Fruit fly (Drosophila melanogaster) Kc167 (cell line): Measurements from ENCODE around the gene Ank.

Experiments used
- Sin3A ChIP-seq: fragments of >200 bp; optimal IDR thresholded peaks from 2 replicates; lab custom pipeline; 2018; ENCODE audit warnings: missing external identifiers
- h ChIP-seq: fragments of >200 bp; optimal IDR thresholded peaks from 3 replicates; lab custom pipeline; 2018; ENCODE audit warnings: missing external identifiers
- insv ChIP-seq: fragments of >200 bp; optimal IDR thresholded peaks from 3 replicates; lab custom pipeline; 2018; ENCODE audit warnings: missing external identifiers
- psq ChIP-seq: fragments of >200 bp; optimal IDR thresholded peaks from 2 replicates; lab custom pipeline; 2017; ENCODE audit warnings: missing external identifiers
- ttk ChIP-seq: sonication (Bioruptor generic); optimal IDR thresholded peaks from 2 replicates; lab custom pipeline; 2017; ENCODE audit warnings: missing external identifiers

DNA sequence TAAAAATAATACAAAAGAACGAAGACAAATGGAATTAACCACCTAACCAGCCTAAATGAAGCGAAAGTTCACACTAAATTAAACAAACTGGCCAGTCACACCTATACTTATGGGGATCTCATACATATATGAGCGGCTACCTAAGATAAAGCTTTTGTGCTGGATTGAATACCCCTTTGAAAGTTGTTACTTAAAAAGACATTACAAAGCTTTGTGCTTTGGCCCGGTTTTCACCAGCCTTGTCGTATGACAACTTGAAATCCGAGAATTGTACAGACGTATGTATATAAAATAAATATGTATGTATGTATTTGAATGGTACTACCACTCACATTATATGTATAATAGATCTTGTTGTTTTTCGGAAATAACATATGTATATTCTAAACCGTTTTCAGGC is 26.3 kb upstream of the Ank start, which contains the start of gene CG31997:
- TF ChIP-seq insv (lab: Kevin White, UChicago) (no peak), h (lab: Kevin White, UChicago) (no peak), ttk (no peak), psq (lab: Kevin White, UChicago) (no peak), Sin3A (lab: Kevin White, UChicago) (no peak)
